Worm (Caenorhabditis elegans) whole organism, L4 larva: ENCODE data around the gene mcm-5.
A peak's percentile ranks its signal among the peaks of the same experiment; 100 is the strongest.

ENCODE experiments used
- R02D3.7 ChIP-seq: fragments of 150-350 bp; sonication (generic microtip); optimal IDR thresholded peaks from 3 replicates; lab custom pipeline; 2014; ENCODE audit warnings: missing biosample characterization, missing genetic modification characterization
- T26A8.4 ChIP-seq: fragments of 200-800 bp; sonication (Bioruptor generic); IDR thresholded peaks from 2 replicates; pipeline ENCODE4 v1.3.6; 2022; ENCODE audit warnings: missing genetic modification characterization, missing compliant biosample characterization
- Y5F2A.4 ChIP-seq: fragments of 200-800 bp; sonication (Bioruptor generic); optimal IDR thresholded peaks from 2 replicates; lab custom pipeline; 2018; ENCODE audit warnings: mild to moderate bottlenecking, missing genetic modification characterization, missing compliant biosample characterization
- aly-2 ChIP-seq: sonication (generic microtip); optimal IDR thresholded peaks from 2 replicates; lab custom pipeline; 2018; ENCODE audit warnings: missing biosample characterization, missing genetic modification characterization
- attf-4 ChIP-seq: sonication (generic microtip); optimal IDR thresholded peaks from 3 replicates; lab custom pipeline; 2017; ENCODE audit warnings: missing biosample characterization, missing genetic modification characterization
- ceh-20 ChIP-seq: fragments of 200-800 bp; sonication (Bioruptor generic); IDR thresholded peaks from 2 replicates; pipeline ENCODE4 v1.3.6; 2022; ENCODE audit warnings: missing genetic modification reagents, missing genetic modification characterization, missing compliant biosample characterization
- ceh-44 ChIP-seq: fragments of 200-800 bp; sonication (Bioruptor generic); IDR thresholded peaks from 2 replicates; pipeline ENCODE4 v1.3.6; 2022; ENCODE audit warnings: missing genetic modification reagents, missing genetic modification characterization, missing compliant biosample characterization
- ces-1 ChIP-seq: fragments of 150-350 bp; sonication (generic microtip); optimal IDR thresholded peaks from 4 replicates; lab custom pipeline; 2014; ENCODE audit warnings: missing biosample characterization, missing genetic modification reagents, missing genetic modification characterization
- daf-16 ChIP-seq, 3 experiments: sonication (generic microtip); optimal IDR thresholded peaks; 2 replicates each; lab custom pipeline; 2016 to 2017; ENCODE audit warnings: missing genetic modification characterization in 3 of 3, missing genetic modification reagents in 3 of 3, mild to moderate bottlenecking in 2 of 3, missing compliant biosample characterization in 2 of 3, missing biosample characterization in 1 of 3, moderate library complexity in 1 of 3
- daf-19 ChIP-seq: fragments of 200-800 bp; sonication (Bioruptor generic); conservative IDR thresholded peaks from 2 replicates; pipeline ENCODE4 v1.3.6; 2022; ENCODE audit warnings: missing genetic modification characterization, missing compliant biosample characterization
- daf-8 ChIP-seq: fragments of 200-800 bp; sonication (Bioruptor generic); IDR thresholded peaks from 2 replicates; pipeline ENCODE4 v1.3.6; 2022; ENCODE audit warnings: missing genetic modification characterization, missing compliant biosample characterization
- dmd-6 ChIP-seq: fragments of 200-800 bp; sonication (Bioruptor generic); IDR thresholded peaks from 2 replicates; pipeline ENCODE4 v1.3.6; 2022; ENCODE audit warnings: missing genetic modification reagents, missing genetic modification characterization, missing compliant biosample characterization
- dmd-9 ChIP-seq: fragments of 200-800 bp; sonication (Bioruptor generic); IDR thresholded peaks from 2 replicates; pipeline ENCODE4 v1.3.6; 2022; ENCODE audit warnings: missing genetic modification reagents, missing genetic modification characterization, missing compliant biosample characterization
- duxl-1 ChIP-seq: sonication (generic microtip); optimal IDR thresholded peaks from 2 replicates; lab custom pipeline; 2016; ENCODE audit warnings: mild to moderate bottlenecking, missing genetic modification characterization, moderate library complexity, missing compliant biosample characterization; ENCODE audit not compliant: poor library complexity
- gei-8 ChIP-seq: fragments of 200-800 bp; sonication (Bioruptor generic); optimal IDR thresholded peaks from 2 replicates; lab custom pipeline; 2018; ENCODE audit warnings: mild to moderate bottlenecking, missing genetic modification characterization, missing compliant biosample characterization
- hlh-11 ChIP-seq: fragments of 200-800 bp; sonication (Bioruptor generic); optimal IDR thresholded peaks from 2 replicates; lab custom pipeline; 2018; ENCODE audit warnings: mild to moderate bottlenecking, missing genetic modification characterization, missing compliant biosample characterization
- hmg-1.1 ChIP-seq: fragments of 200-800 bp; sonication (Bioruptor generic); IDR thresholded peaks from 2 replicates; pipeline ENCODE4 v1.3.6; 2022; ENCODE audit warnings: missing genetic modification reagents, missing genetic modification characterization, missing compliant biosample characterization
- jun-1 ChIP-seq: fragments of 150-350 bp; optimal IDR thresholded peaks from 2 replicates; lab custom pipeline; 2014; ENCODE audit warnings: missing biosample characterization, missing genetic modification reagents, missing genetic modification characterization
- lim-7 ChIP-seq: fragments of 200-800 bp; sonication (Bioruptor generic); IDR thresholded peaks from 2 replicates; pipeline ENCODE4 v1.3.6; 2022; ENCODE audit warnings: missing genetic modification characterization, missing compliant biosample characterization
- lin-1 ChIP-seq: fragments of 200-800 bp; sonication (Bioruptor generic); IDR thresholded peaks from 2 replicates; pipeline ENCODE4 v1.3.6; 2022; ENCODE audit warnings: missing genetic modification reagents, missing genetic modification characterization, missing compliant biosample characterization
- lin-39 ChIP-seq: fragments of 150-350 bp; optimal IDR thresholded peaks from 2 replicates; lab custom pipeline; 2014; ENCODE audit warnings: missing biosample characterization, missing genetic modification reagents, missing genetic modification characterization
- lir-3 ChIP-seq: sonication (generic microtip); optimal IDR thresholded peaks from 2 replicates; lab custom pipeline; 2016; ENCODE audit warnings: mild to moderate bottlenecking, missing genetic modification characterization, missing compliant biosample characterization
- lsy-2 ChIP-seq, 2 experiments: fragments of 150-350 bp in 1 of 2; sonication (generic microtip) in 1 of 2; optimal IDR thresholded peaks; 2 replicates each; lab custom pipeline; 2014 to 2017; ENCODE audit warnings: missing biosample characterization in 2 of 2, missing genetic modification characterization in 2 of 2
- madf-5 ChIP-seq, 2 experiments: fragments of 200-800 bp; sonication (Bioruptor generic); IDR thresholded peaks; 2 replicates each; pipeline ENCODE4 v1.3.6; 2022; ENCODE audit warnings: missing compliant biosample characterization in 2 of 2, missing genetic modification characterization in 2 of 2
- madf-9 ChIP-seq: fragments of 200-800 bp; sonication (Bioruptor generic); conservative IDR thresholded peaks from 2 replicates; pipeline ENCODE4 v1.3.6; 2022; ENCODE audit warnings: missing genetic modification reagents, missing genetic modification characterization, missing compliant biosample characterization
- mdl-1 ChIP-seq, 2 experiments: fragments of 150-350 bp in 1 of 2; sonication (generic microtip) in 1 of 2; optimal IDR thresholded peaks; 2 replicates each; lab custom pipeline; 2014 to 2017; ENCODE audit warnings: missing biosample characterization in 2 of 2, missing genetic modification characterization in 2 of 2
- mxl-2 ChIP-seq: fragments of 200-800 bp; sonication (Bioruptor generic); conservative IDR thresholded peaks from 2 replicates; pipeline ENCODE4 v1.3.6; 2022; ENCODE audit warnings: missing genetic modification reagents, missing genetic modification characterization, missing compliant biosample characterization
- mxl-3 ChIP-seq: fragments of 200-800 bp; sonication (Bioruptor generic); optimal IDR thresholded peaks from 2 replicates; lab custom pipeline; 2018; ENCODE audit warnings: mild to moderate bottlenecking, missing genetic modification characterization, missing compliant biosample characterization
- nhr-10 ChIP-seq: fragments of 150-350 bp; optimal IDR thresholded peaks from 2 replicates; lab custom pipeline; 2014; ENCODE audit warnings: missing biosample characterization, missing genetic modification characterization
- nhr-102 ChIP-seq: sonication (generic microtip); optimal IDR thresholded peaks from 2 replicates; lab custom pipeline; 2016; ENCODE audit warnings: mild to moderate bottlenecking, missing genetic modification characterization, moderate library complexity, missing compliant biosample characterization
- nhr-11 ChIP-seq: fragments of 150-350 bp; optimal IDR thresholded peaks from 2 replicates; lab custom pipeline; 2014; ENCODE audit warnings: missing biosample characterization, missing genetic modification characterization
- nhr-237 ChIP-seq: sonication (generic microtip); optimal IDR thresholded peaks from 2 replicates; lab custom pipeline; 2017; ENCODE audit warnings: missing biosample characterization, missing genetic modification characterization
- nhr-28 ChIP-seq: fragments of 150-350 bp; optimal IDR thresholded peaks from 2 replicates; lab custom pipeline; 2014; ENCODE audit warnings: missing biosample characterization, missing genetic modification characterization
- nhr-41 ChIP-seq: fragments of 200-800 bp; sonication (Bioruptor generic); IDR thresholded peaks from 2 replicates; pipeline ENCODE4 v1.3.6; 2022; ENCODE audit warnings: missing genetic modification reagents, missing genetic modification characterization, missing compliant biosample characterization
- nhr-42 ChIP-seq: fragments of 200-800 bp; sonication (Bioruptor generic); IDR thresholded peaks from 2 replicates; pipeline ENCODE4 v1.3.6; 2022; ENCODE audit warnings: missing genetic modification characterization, missing compliant biosample characterization
- nhr-48 ChIP-seq: sonication (generic microtip); optimal IDR thresholded peaks from 2 replicates; lab custom pipeline; 2016; ENCODE audit warnings: mild to moderate bottlenecking, missing genetic modification characterization, missing compliant biosample characterization
- nhr-6 ChIP-seq: fragments of 150-350 bp; optimal IDR thresholded peaks from 2 replicates; lab custom pipeline; 2014; ENCODE audit warnings: missing biosample characterization, missing genetic modification characterization
- nhr-77 ChIP-seq: fragments of 150-350 bp; optimal IDR thresholded peaks from 2 replicates; lab custom pipeline; 2014; ENCODE audit warnings: missing biosample characterization, missing genetic modification characterization
- pha-4 ChIP-seq, 2 experiments: fragments of 150-350 bp in 1 of 2; fragments of 200-800 bp in 1 of 2; sonication (Bioruptor generic) in 1 of 2; IDR thresholded peaks in 1 of 2; optimal IDR thresholded peaks in 1 of 2; 2 replicates each; pipeline versions ENCODE4 v1.3.6 to Lab custom; 2014 to 2022; ENCODE audit warnings: missing genetic modification characterization in 2 of 2, missing genetic modification reagents in 2 of 2, missing biosample characterization in 1 of 2, missing compliant biosample characterization in 1 of 2
- php-3 ChIP-seq: fragments of 200-800 bp; sonication (Bioruptor generic); IDR thresholded peaks from 2 replicates; pipeline ENCODE4 v1.3.6; 2022; ENCODE audit warnings: missing genetic modification reagents, missing genetic modification characterization, missing compliant biosample characterization
- pqm-1 ChIP-seq: sonication (generic microtip); optimal IDR thresholded peaks from 2 replicates; lab custom pipeline; 2017; ENCODE audit warnings: missing biosample characterization, missing genetic modification characterization
- rbr-2 ChIP-seq: sonication (generic microtip); optimal IDR thresholded peaks from 2 replicates; lab custom pipeline; 2016; ENCODE audit warnings: missing genotype, missing genetic modification characterization, missing compliant biosample characterization
- saeg-2 ChIP-seq: fragments of 200-800 bp; sonication (Bioruptor generic); IDR thresholded peaks from 2 replicates; pipeline ENCODE4 v1.3.6; 2022; ENCODE audit warnings: missing genetic modification reagents, missing genetic modification characterization, missing compliant biosample characterization
- spr-1 ChIP-seq: sonication (generic microtip); optimal IDR thresholded peaks from 2 replicates; lab custom pipeline; 2016; ENCODE audit warnings: mild to moderate bottlenecking, missing genetic modification characterization, missing compliant biosample characterization
- spr-3 ChIP-seq: fragments of 200-800 bp; sonication (Bioruptor generic); optimal IDR thresholded peaks from 2 replicates; lab custom pipeline; 2018; ENCODE audit warnings: mild to moderate bottlenecking, missing genetic modification characterization, missing compliant biosample characterization
- tag-97 ChIP-seq: fragments of 200-800 bp; sonication (Bioruptor generic); IDR thresholded peaks from 2 replicates; pipeline ENCODE4 v1.3.6; 2022; ENCODE audit warnings: missing genetic modification characterization, missing compliant biosample characterization
- unc-62 ChIP-seq, 3 experiments: fragments of 150-350 bp in 1 of 3; sonication (generic microtip); optimal IDR thresholded peaks in 2 of 3; peaks in 1 of 3; 1 replicate in 1 of 3; 2 replicates in 2 of 3; lab custom pipeline; 2014 to 2017; ENCODE audit warnings: missing biosample characterization in 3 of 3, missing genetic modification characterization in 3 of 3, missing genetic modification reagents in 3 of 3, missing genotype in 1 of 3
- zip-2 ChIP-seq: fragments of 150-350 bp; optimal IDR thresholded peaks from 2 replicates; lab custom pipeline; 2014; ENCODE audit warnings: missing biosample characterization, missing genetic modification characterization
- ztf-7 ChIP-seq: fragments of 150-350 bp; optimal IDR thresholded peaks from 2 replicates; lab custom pipeline; 2014; ENCODE audit warnings: missing biosample characterization, missing genetic modification characterization

Gene mcm-5

DNA sequence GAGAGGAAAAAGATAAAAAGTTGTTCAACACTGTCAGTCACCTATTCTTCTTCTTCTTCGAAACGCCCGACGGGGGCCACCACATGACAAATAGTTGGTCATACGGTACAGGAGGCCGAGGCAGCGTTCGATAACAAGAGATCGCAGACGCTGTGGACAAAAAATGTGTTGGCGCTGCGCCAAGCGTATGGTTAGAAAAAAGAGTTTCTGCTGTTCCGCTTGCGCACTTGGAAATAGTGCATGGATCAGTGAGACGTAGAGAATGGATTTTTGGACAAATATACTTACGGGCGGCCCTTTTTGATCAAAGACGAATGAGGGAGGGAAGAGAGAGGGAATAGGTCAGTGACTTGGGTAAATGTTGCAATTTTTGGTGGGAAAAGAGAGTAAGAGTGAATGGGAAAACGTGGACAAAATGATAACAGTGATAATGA lies 6.3 kb downstream of the mcm-5 start (continued):
- TF ChIP-seq pha-4 (GFP tag; IDR thresholded peaks at IDR 0.05; lab: Robert Waterston, UW) (peak; percentile 65), pha-4 (tag; optimal IDR thresholded peaks at IDR 0.05; lab: Kevin White, UChicago) (peak; percentile 16), pqm-1 (tag; lab: Kevin White, UChicago) (peak; percentile 75), madf-5 (GFP tag; IDR thresholded peaks at IDR 0.05; lab: Robert Waterston, UW) (peak in 1 of 2 experiments; percentile 76; a peak in 1 of 4 replicates), daf-8 (GFP tag; lab: Robert Waterston, UW) (no peak), ceh-44 (GFP tag; lab: Robert Waterston, UW) (no peak), attf-4 (tag; lab: Kevin White, UChicago) (no peak), ztf-7 (no peak), dmd-6 (GFP tag; lab: Robert Waterston, UW) (peak; percentile 88), php-3 (GFP tag; lab: Robert Waterston, UW) (0 out of 2 replicates have a peak, but pooled peaks have one; percentile 31), gei-8 (GFP tag; lab: Kevin White, UChicago) (peak; percentile 53), nhr-28 (peak; percentile 79), spr-1 (tag; lab: Kevin White, UChicago) (peak; percentile 68), nhr-77 (tag; lab: Kevin White, UChicago) (peak; percentile 56), nhr-6 (peak; percentile 21), lin-39 (tag; lab: Kevin White, UChicago) (no peak), mxl-3 (peak; percentile 92), duxl-1 (tag; lab: Kevin White, UChicago) (peak; percentile 32), madf-9 (0 out of 2 replicates have a peak, but pooled peaks have one; percentile 52), daf-19 (GFP tag; lab: Robert Waterston, UW) (no peak), dmd-9 (GFP tag; lab: Robert Waterston, UW) (no peak), jun-1 (tag; lab: Kevin White, UChicago) (peak; percentile 8), unc-62 (GFP tag; optimal IDR thresholded peaks at IDR 0.05 in 1 of 2; lab: Kevin White, UChicago) (peak in 1 of 2 experiments; percentile 98), unc-62 (tag; optimal IDR thresholded peaks at IDR 0.05; lab: Kevin White, UChicago) (no peak), lin-1 (GFP tag; lab: Robert Waterston, UW) (peak; percentile 77; the same call in 1 of the 2 replicates), hlh-11 (tag; lab: Kevin White, UChicago) (peak; percentile 97), aly-2 (tag; lab: Kevin White, UChicago) (no peak), lsy-2 (tag; optimal IDR thresholded peaks at IDR 0.05; lab: Kevin White, UChicago) (peak in 1 of 2 experiments; percentile 82), zip-2 (no peak), nhr-48 (peak; percentile 90), nhr-41 (GFP tag; lab: Robert Waterston, UW) (peak; percentile 60; the same call in 1 of the 2 replicates), daf-16 (GFP tag; optimal IDR thresholded peaks at IDR 0.05; lab: Kevin White, UChicago) (no peak), daf-16 (tag; optimal IDR thresholded peaks at IDR 0.05; lab: Kevin White, UChicago) (peak; percentile 42), Y5F2A.4 (no peak), mxl-2 (GFP tag; lab: Robert Waterston, UW) (no peak), lim-7 (no peak), lir-3 (no peak), ces-1 (no peak), R02D3.7 (no peak), T26A8.4 (GFP tag; lab: Robert Waterston, UW) (peak; percentile 70), nhr-11 (peak; percentile 30), saeg-2 (GFP tag; lab: Robert Waterston, UW) (peak; percentile 71; the same call in 1 of the 2 replicates), nhr-102 (tag; lab: Kevin White, UChicago) (peak; percentile 73), nhr-237 (tag; lab: Kevin White, UChicago) (no peak), nhr-10 (no peak), hmg-1.1 (peak; percentile 52), mdl-1 (tag; optimal IDR thresholded peaks at IDR 0.05; lab: Kevin White, UChicago) (peak; percentile 35 to 89), rbr-2 (peak; percentile 52), tag-97 (no peak), spr-3 (GFP tag; lab: Kevin White, UChicago) (no peak), nhr-42 (GFP tag; lab: Robert Waterston, UW) (0 out of 2 replicates have a peak, but pooled peaks have one; percentile 22), ceh-20 (GFP tag; lab: Robert Waterston, UW) (0 out of 2 replicates have a peak, but pooled peaks have one; percentile 33)
